Worm (Caenorhabditis elegans): ENCODE measurements around the gene ogdh-1.
"Not testable (repeated sequence)": the region's sequence is repeated elsewhere in the genome, so short reads cannot be mapped to it uniquely, and the experiment has no call there.

DNA sequence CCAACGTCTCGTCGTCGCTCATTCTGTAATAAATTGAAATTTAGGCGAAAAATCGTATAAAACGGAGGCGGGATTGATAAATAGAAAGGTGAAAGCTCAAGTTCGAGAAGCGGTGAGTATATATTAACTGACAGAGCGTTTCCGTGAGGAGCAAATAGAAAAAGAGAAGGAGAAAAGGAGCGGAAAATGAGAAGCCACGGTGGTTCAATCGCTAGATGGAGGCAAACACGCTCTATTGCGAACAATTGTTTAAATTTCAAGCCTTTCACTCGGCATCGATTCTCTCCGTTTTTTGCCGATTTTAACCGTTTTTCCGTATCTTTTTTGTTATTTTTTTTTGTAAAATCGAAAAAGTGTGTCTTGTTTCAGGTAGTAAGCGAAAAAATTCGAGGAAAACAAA, 12.0 kb upstream of the ogdh-1 start, which contains the start of gene miro-1:
- not testable (repeated sequence) for TF ChIP-seq pha-4 (GFP tag; IDR thresholded peaks at IDR 0.05); pha-4 (tag; optimal IDR thresholded peaks at IDR 0.05); nhr-76 (tag; optimal IDR thresholded peaks at IDR 0.05); egl-27 (tag; optimal IDR thresholded peaks at IDR 0.05); nhr-77 (tag; optimal IDR thresholded peaks at IDR 0.05); nhr-11 (tag; optimal IDR thresholded peaks at IDR 0.05); unc-62 (GFP tag; optimal IDR thresholded peaks at IDR 0.05 in 1 of 2); unc-62 (tag; optimal IDR thresholded peaks at IDR 0.05); nhr-28 (tag; optimal IDR thresholded peaks at IDR 0.05); fos-1 (tag; optimal IDR thresholded peaks at IDR 0.05); fkh-10 (GFP tag; optimal IDR thresholded peaks at IDR 0.05)

All from whole organism, L4 larva.